Worm (Caenorhabditis elegans): ENCODE data around the gene best-16.

DNA sequence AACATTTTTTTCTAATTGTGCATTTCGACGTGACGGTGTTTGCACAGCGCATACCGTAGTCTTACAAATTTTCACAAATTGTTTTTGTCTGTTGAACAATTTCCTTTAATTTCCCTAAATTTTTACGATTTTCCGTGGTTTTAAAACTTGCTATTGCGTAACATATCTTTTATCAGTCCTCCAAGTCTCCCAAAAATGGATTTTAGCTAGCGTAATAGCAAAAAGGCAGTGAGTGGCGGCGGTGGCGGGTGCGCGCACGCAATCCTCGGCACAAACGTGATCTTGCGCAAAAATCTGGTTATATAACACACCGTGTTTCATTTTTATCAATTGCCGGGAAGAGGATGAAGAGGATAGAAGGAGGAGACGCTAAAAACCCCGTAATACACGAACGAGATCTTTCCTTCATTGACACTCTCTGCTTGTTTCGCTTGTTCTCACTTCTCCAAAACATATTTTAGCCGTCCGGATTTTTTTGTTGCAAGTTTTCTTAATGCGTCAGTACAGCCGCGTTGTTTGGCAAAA is 40.7 kb upstream of the best-16 start:
- TF ChIP-seq pha-4 (tag; optimal IDR thresholded peaks at IDR 0.05) (no peak), sea-2 (GFP tag; IDR thresholded peaks at IDR 0.05) (no peak), ceh-79 (tag; optimal IDR thresholded peaks at IDR 0.05) (no peak), unc-62 (GFP tag; optimal IDR thresholded peaks at IDR 0.05) (no peak), repo-1 (tag; optimal IDR thresholded peaks at IDR 0.05) (no peak), nhr-90 (tag; optimal IDR thresholded peaks at IDR 0.05) (no peak), lsy-27 (tag; optimal IDR thresholded peaks at IDR 0.05; ENCODE audit: borderline replicate concordance, insufficient read depth) (no peak)

Measured in whole organism, young adult.